Worm (Caenorhabditis elegans) whole organism, L4 larva: Measurements from ENCODE around the gene C07A9.13.
"Not testable (repeated sequence)": the region's sequence is repeated elsewhere in the genome, so short reads cannot be mapped to it uniquely, and the experiment has no call there.

ENCODE experiments used
- F37D6.2 ChIP-seq: sonication (generic microtip); optimal IDR thresholded peaks from 2 replicates; lab custom pipeline; 2016; ENCODE audit warnings: mild to moderate bottlenecking, missing genetic modification characterization, missing compliant biosample characterization
- F49E8.2 ChIP-seq: sonication (generic microtip); optimal IDR thresholded peaks from 2 replicates; lab custom pipeline; 2016; ENCODE audit warnings: missing compliant biosample characterization, mild to moderate bottlenecking, missing genetic modification characterization, borderline replicate concordance
- ZK337.2 ChIP-seq: fragments of 200-800 bp; sonication (Bioruptor generic); IDR thresholded peaks from 2 replicates; pipeline ENCODE4 v1.3.6; 2022; ENCODE audit warnings: missing genetic modification reagents, missing genetic modification characterization, missing compliant biosample characterization
- ama-1 ChIP-seq: fragments of 150-350 bp; optimal IDR thresholded peaks from 2 replicates; lab custom pipeline; 2014; ENCODE audit warnings: inconsistent platforms, mixed read lengths
- arid-1 ChIP-seq: fragments of 200-800 bp; sonication (Bioruptor generic); conservative IDR thresholded peaks from 2 replicates; pipeline ENCODE4 v1.3.6; 2022; ENCODE audit warnings: missing genetic modification reagents, missing genetic modification characterization, missing compliant biosample characterization
- ceh-20 ChIP-seq: fragments of 200-800 bp; sonication (Bioruptor generic); IDR thresholded peaks from 2 replicates; pipeline ENCODE4 v1.3.6; 2022; ENCODE audit warnings: missing genetic modification reagents, missing genetic modification characterization, missing compliant biosample characterization
- ceh-28 ChIP-seq: fragments of 150-350 bp; optimal IDR thresholded peaks from 2 replicates; lab custom pipeline; 2014; ENCODE audit warnings: missing biosample characterization, missing genetic modification reagents, missing genetic modification characterization
- ctbp-1 ChIP-seq: fragments of 200-800 bp; sonication (Bioruptor generic); IDR thresholded peaks from 2 replicates; pipeline ENCODE4 v1.3.6; 2022; ENCODE audit warnings: missing genetic modification reagents, missing genetic modification characterization, missing compliant biosample characterization
- daf-16 ChIP-seq, 3 experiments: sonication (generic microtip); optimal IDR thresholded peaks; 2 replicates each; lab custom pipeline; 2016 to 2017; ENCODE audit warnings: missing genetic modification characterization in 3 of 3, missing genetic modification reagents in 3 of 3, mild to moderate bottlenecking in 2 of 3, missing compliant biosample characterization in 2 of 3, missing biosample characterization in 1 of 3, moderate library complexity in 1 of 3
- daf-19 ChIP-seq: fragments of 200-800 bp; sonication (Bioruptor generic); conservative IDR thresholded peaks from 2 replicates; pipeline ENCODE4 v1.3.6; 2022; ENCODE audit warnings: missing genetic modification characterization, missing compliant biosample characterization
- dmd-6 ChIP-seq: fragments of 200-800 bp; sonication (Bioruptor generic); IDR thresholded peaks from 2 replicates; pipeline ENCODE4 v1.3.6; 2022; ENCODE audit warnings: missing genetic modification reagents, missing genetic modification characterization, missing compliant biosample characterization
- egl-43 ChIP-seq: fragments of 200-800 bp; sonication (Bioruptor generic); IDR thresholded peaks from 2 replicates; pipeline ENCODE4 v1.3.6; 2022; ENCODE audit warnings: missing genetic modification reagents, missing genetic modification characterization, missing compliant biosample characterization
- fkh-10 ChIP-seq: fragments of 150-350 bp; optimal IDR thresholded peaks from 2 replicates; lab custom pipeline; 2014; ENCODE audit warnings: missing biosample characterization, missing genetic modification reagents, missing genetic modification characterization
- fos-1 ChIP-seq: fragments of 150-350 bp; optimal IDR thresholded peaks from 2 replicates; lab custom pipeline; 2014; ENCODE audit warnings: missing biosample characterization, missing genetic modification characterization
- hif-1 ChIP-seq, 2 experiments: sonication (generic microtip); optimal IDR thresholded peaks; 2 replicates each; lab custom pipeline; 2016 to 2017; ENCODE audit warnings: missing compliant biosample characterization in 2 of 2, missing genetic modification characterization in 2 of 2, missing genetic modification reagents in 2 of 2, missing genotype in 2 of 2, mild to moderate bottlenecking in 1 of 2
- jun-1 ChIP-seq: fragments of 150-350 bp; optimal IDR thresholded peaks from 2 replicates; lab custom pipeline; 2014; ENCODE audit warnings: missing biosample characterization, missing genetic modification reagents, missing genetic modification characterization
- lin-39 ChIP-seq: fragments of 150-350 bp; optimal IDR thresholded peaks from 2 replicates; lab custom pipeline; 2014; ENCODE audit warnings: missing biosample characterization, missing genetic modification reagents, missing genetic modification characterization
- lir-3 ChIP-seq: sonication (generic microtip); optimal IDR thresholded peaks from 2 replicates; lab custom pipeline; 2016; ENCODE audit warnings: mild to moderate bottlenecking, missing genetic modification characterization, missing compliant biosample characterization
- mep-1 ChIP-seq: fragments of 150-350 bp; sonication (generic microtip); optimal IDR thresholded peaks from 3 replicates; lab custom pipeline; 2014; ENCODE audit warnings: missing biosample characterization, missing genetic modification characterization
- mes-2 ChIP-seq: sonication (generic microtip); optimal IDR thresholded peaks from 2 replicates; lab custom pipeline; 2016; ENCODE audit warnings: missing genotype, mild to moderate bottlenecking, missing genetic modification characterization, missing compliant biosample characterization; ENCODE audit not compliant: poor library complexity, severe bottlenecking
- mxl-3 ChIP-seq: fragments of 200-800 bp; sonication (Bioruptor generic); optimal IDR thresholded peaks from 2 replicates; lab custom pipeline; 2018; ENCODE audit warnings: mild to moderate bottlenecking, missing genetic modification characterization, missing compliant biosample characterization
- nhr-11 ChIP-seq: fragments of 150-350 bp; optimal IDR thresholded peaks from 2 replicates; lab custom pipeline; 2014; ENCODE audit warnings: missing biosample characterization, missing genetic modification characterization
- nhr-111 ChIP-seq: fragments of 200-800 bp; sonication (Bioruptor generic); optimal IDR thresholded peaks from 2 replicates; lab custom pipeline; 2018; ENCODE audit warnings: mild to moderate bottlenecking, missing genetic modification characterization, missing compliant biosample characterization
- nhr-25 ChIP-seq: sonication (generic microtip); optimal IDR thresholded peaks from 2 replicates; lab custom pipeline; 2017; ENCODE audit warnings: missing genetic modification characterization, mild to moderate bottlenecking, missing compliant biosample characterization, antibody characterized with exemption, moderate library complexity, borderline replicate concordance; ENCODE audit not compliant: insufficient read depth
- nhr-28 ChIP-seq: fragments of 150-350 bp; optimal IDR thresholded peaks from 2 replicates; lab custom pipeline; 2014; ENCODE audit warnings: missing biosample characterization, missing genetic modification characterization
- nhr-41 ChIP-seq: fragments of 200-800 bp; sonication (Bioruptor generic); IDR thresholded peaks from 2 replicates; pipeline ENCODE4 v1.3.6; 2022; ENCODE audit warnings: missing genetic modification reagents, missing genetic modification characterization, missing compliant biosample characterization
- nhr-42 ChIP-seq: fragments of 200-800 bp; sonication (Bioruptor generic); IDR thresholded peaks from 2 replicates; pipeline ENCODE4 v1.3.6; 2022; ENCODE audit warnings: missing genetic modification characterization, missing compliant biosample characterization
- nhr-77 ChIP-seq: fragments of 150-350 bp; optimal IDR thresholded peaks from 2 replicates; lab custom pipeline; 2014; ENCODE audit warnings: missing biosample characterization, missing genetic modification characterization
- pha-4 ChIP-seq, 2 experiments: fragments of 150-350 bp in 1 of 2; fragments of 200-800 bp in 1 of 2; sonication (Bioruptor generic) in 1 of 2; IDR thresholded peaks in 1 of 2; optimal IDR thresholded peaks in 1 of 2; 2 replicates each; pipeline versions ENCODE4 v1.3.6 to Lab custom; 2014 to 2022; ENCODE audit warnings: missing genetic modification characterization in 2 of 2, missing genetic modification reagents in 2 of 2, missing biosample characterization in 1 of 2, missing compliant biosample characterization in 1 of 2
- php-3 ChIP-seq: fragments of 200-800 bp; sonication (Bioruptor generic); IDR thresholded peaks from 2 replicates; pipeline ENCODE4 v1.3.6; 2022; ENCODE audit warnings: missing genetic modification reagents, missing genetic modification characterization, missing compliant biosample characterization
- pqm-1 ChIP-seq: sonication (generic microtip); optimal IDR thresholded peaks from 2 replicates; lab custom pipeline; 2017; ENCODE audit warnings: missing biosample characterization, missing genetic modification characterization
- saeg-2 ChIP-seq: fragments of 200-800 bp; sonication (Bioruptor generic); IDR thresholded peaks from 2 replicates; pipeline ENCODE4 v1.3.6; 2022; ENCODE audit warnings: missing genetic modification reagents, missing genetic modification characterization, missing compliant biosample characterization
- sdz-12 ChIP-seq: fragments of 200-800 bp; sonication (Bioruptor generic); optimal IDR thresholded peaks from 2 replicates; lab custom pipeline; 2018; ENCODE audit warnings: mild to moderate bottlenecking, missing genetic modification characterization, missing compliant biosample characterization
- skn-1 ChIP-seq: fragments of 150-350 bp; optimal IDR thresholded peaks from 2 replicates; lab custom pipeline; 2014; ENCODE audit warnings: missing biosample characterization, missing genetic modification characterization
- snpc-1.2 ChIP-seq: fragments of 200-800 bp; sonication (Bioruptor generic); IDR thresholded peaks from 2 replicates; pipeline ENCODE4 v1.3.6; 2022; ENCODE audit warnings: missing genetic modification reagents, missing genetic modification characterization, missing compliant biosample characterization
- spr-3 ChIP-seq: fragments of 200-800 bp; sonication (Bioruptor generic); optimal IDR thresholded peaks from 2 replicates; lab custom pipeline; 2018; ENCODE audit warnings: mild to moderate bottlenecking, missing genetic modification characterization, missing compliant biosample characterization
- tag-97 ChIP-seq: fragments of 200-800 bp; sonication (Bioruptor generic); IDR thresholded peaks from 2 replicates; pipeline ENCODE4 v1.3.6; 2022; ENCODE audit warnings: missing genetic modification characterization, missing compliant biosample characterization
- unc-130 ChIP-seq: sonication (generic microtip); optimal IDR thresholded peaks from 2 replicates; lab custom pipeline; 2016; ENCODE audit warnings: missing genetic modification reagents, missing genetic modification characterization, missing compliant biosample characterization
- unc-62 ChIP-seq, 3 experiments: fragments of 150-350 bp in 1 of 3; sonication (generic microtip); optimal IDR thresholded peaks in 2 of 3; peaks in 1 of 3; 1 replicate in 1 of 3; 2 replicates in 2 of 3; lab custom pipeline; 2014 to 2017; ENCODE audit warnings: missing biosample characterization in 3 of 3, missing genetic modification characterization in 3 of 3, missing genetic modification reagents in 3 of 3, missing genotype in 1 of 3
- zag-1 ChIP-seq: fragments of 150-350 bp; optimal IDR thresholded peaks from 2 replicates; lab custom pipeline; 2014; ENCODE audit warnings: missing biosample characterization, missing genetic modification characterization
- ztf-7 ChIP-seq: fragments of 150-350 bp; optimal IDR thresholded peaks from 2 replicates; lab custom pipeline; 2014; ENCODE audit warnings: missing biosample characterization, missing genetic modification characterization

Gene C07A9.13

ce11 chrIII:9682729-9683128, 1.6 kb upstream of the C07A9.13 start, which contains the start of gene C07A9.5:
Gene C07A9.5 (minus strand): TSS chrIII:9682829.
- TF ChIP-seq F49E8.2 (tag; lab: Kevin White, UChicago); lin-39 (tag; lab: Kevin White, UChicago); ZK337.2 (GFP tag; lab: Robert Waterston, UW): not testable (repeated sequence)

- TF ChIP-seq unc-62 (GFP tag; optimal IDR thresholded peaks at IDR 0.05 in 1 of 2; lab: Kevin White, UChicago) (peak in 1 of 2 experiments; percentile 55), unc-62 (tag; optimal IDR thresholded peaks at IDR 0.05; lab: Kevin White, UChicago) (no peak), snpc-1.2 (GFP tag; lab: Robert Waterston, UW) (no peak), mxl-3 (GFP tag; lab: Kevin White, UChicago) (no peak), nhr-42 (GFP tag; lab: Robert Waterston, UW) (no peak), nhr-41 (GFP tag; lab: Robert Waterston, UW) (no peak), nhr-111 (GFP tag; lab: Kevin White, UChicago) (no peak)
Observed at ce11 chrIII:9678819-9679218, 2.3 kb downstream of the C07A9.13 start, which contains the start of gene ugt-60. Gene ugt-60 (minus strand): TSS chrIII:9679051.

DNA sequence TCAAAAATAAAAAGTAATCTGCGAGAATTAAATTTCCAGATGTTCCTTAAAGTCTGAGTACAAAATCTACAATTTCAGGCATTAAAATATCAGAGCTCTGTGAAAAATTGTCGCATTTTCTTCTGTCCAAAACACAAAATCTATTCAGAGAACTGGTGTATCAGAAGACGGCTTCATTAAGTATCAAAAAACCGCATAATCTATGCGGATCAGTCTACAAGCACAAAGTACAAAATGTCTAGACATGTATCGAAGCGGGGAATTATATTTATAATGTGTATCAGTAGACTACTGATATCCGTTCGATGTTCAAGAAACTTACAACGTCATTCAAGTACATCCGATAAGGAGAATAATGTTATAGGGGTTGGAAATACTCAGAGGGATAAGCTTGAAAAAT, 11.6 kb downstream of the C07A9.13 start:
- TF ChIP-seq spr-3 (GFP tag; lab: Kevin White, UChicago) (no peak), egl-43 (no peak), lin-39 (tag; lab: Kevin White, UChicago) (no peak), daf-16 (GFP tag; optimal IDR thresholded peaks at IDR 0.05; lab: Kevin White, UChicago) (no peak), daf-16 (tag; optimal IDR thresholded peaks at IDR 0.05; lab: Kevin White, UChicago) (no peak), pha-4 (GFP tag; IDR thresholded peaks at IDR 0.05; lab: Robert Waterston, UW) (no peak), pha-4 (tag; optimal IDR thresholded peaks at IDR 0.05; lab: Kevin White, UChicago) (no peak), dmd-6 (GFP tag; lab: Robert Waterston, UW) (no peak), pqm-1 (no peak), daf-19 (GFP tag; lab: Robert Waterston, UW) (no peak), skn-1 (tag; lab: Kevin White, UChicago) (no peak), jun-1 (tag; lab: Kevin White, UChicago) (no peak), ztf-7 (tag; lab: Kevin White, UChicago) (no peak), saeg-2 (GFP tag; lab: Robert Waterston, UW) (no peak), sdz-12 (GFP tag; lab: Kevin White, UChicago) (no peak), tag-97 (GFP tag; lab: Robert Waterston, UW) (no peak), ZK337.2 (GFP tag; lab: Robert Waterston, UW) (no peak), ama-1 (lab: Kevin White, UChicago) (no peak), mes-2 (no peak)

ce11 chrIII:9667591-9668265, 13.4 kb downstream of the C07A9.13 start, which contains the start of gene C07A9.9:
Gene C07A9.9 (minus strand): TSS chrIII:9667641.
- peak; percentile 79 for TF ChIP-seq mep-1 (tag; lab: Kevin White, UChicago)
- TF ChIP-seq ZK337.2 (GFP tag; lab: Robert Waterston, UW): no peak
- TF ChIP-seq nhr-25 (tag; lab: Kevin White, UChicago): peak; percentile 54
- TF ChIP-seq lir-3 (tag; lab: Kevin White, UChicago): no peak
- peak; percentile 83 for TF ChIP-seq dmd-6 (GFP tag; lab: Robert Waterston, UW)
- TF ChIP-seq nhr-11: peak; percentile 59
- no peak for TF ChIP-seq unc-130
- no peak for TF ChIP-seq fos-1
- peak; percentile 75 for TF ChIP-seq nhr-28 (tag; lab: Kevin White, UChicago)
- peak; percentile 6 for TF ChIP-seq ceh-28 (tag; lab: Kevin White, UChicago)
- TF ChIP-seq hif-1 (tag; optimal IDR thresholded peaks at IDR 0.05; lab: Kevin White, UChicago): peak in 1 of 2 experiments; percentile 73
- 0 out of 2 replicates have a peak, but pooled peaks have one; percentile 41 for TF ChIP-seq nhr-42 (GFP tag; lab: Robert Waterston, UW)
- TF ChIP-seq mes-2: peak; percentile 55
- peak; percentile 83 for TF ChIP-seq ceh-20 (GFP tag; lab: Robert Waterston, UW)
- peak; percentile 59 for TF ChIP-seq fkh-10 (GFP tag; lab: Kevin White, UChicago)
- peak; percentile 2 for TF ChIP-seq nhr-77 (tag; lab: Kevin White, UChicago)
- no peak for TF ChIP-seq jun-1 (tag; lab: Kevin White, UChicago)
- TF ChIP-seq ctbp-1 (GFP tag; lab: Robert Waterston, UW): peak; percentile 64
- TF ChIP-seq F37D6.2: peak; percentile 30
- TF ChIP-seq pqm-1: peak; percentile 63
- peak; percentile 56; the same call in 1 of the 2 replicates for TF ChIP-seq php-3 (GFP tag; lab: Robert Waterston, UW)
- TF ChIP-seq mxl-3 (GFP tag; lab: Kevin White, UChicago): peak; percentile 92
- peak; percentile 1 for TF ChIP-seq zag-1 (tag; lab: Kevin White, UChicago)
- peak; percentile 42; the same call in 1 of the 2 replicates for TF ChIP-seq arid-1 (GFP tag; lab: Robert Waterston, UW)
